Worm (Caenorhabditis elegans) whole organism, L4/young adult: ENCODE data around the gene snr-6.
A peak's percentile ranks its signal among the peaks of the same experiment; 100 is the strongest.

ENCODE experiments used
- W03F9.2 ChIP-seq: fragments of 150-350 bp; optimal IDR thresholded peaks from 2 replicates; lab custom pipeline; 2014; ENCODE audit warnings: missing biosample characterization, missing genetic modification characterization
- dao-5 ChIP-seq: sonication (generic microtip); optimal IDR thresholded peaks from 2 replicates; lab custom pipeline; 2016; ENCODE audit warnings: missing genotype, missing genetic modification characterization, moderate library complexity, missing compliant biosample characterization
- him-1 ChIP-seq: sonication (generic microtip); optimal IDR thresholded peaks from 2 replicates; lab custom pipeline; 2016; ENCODE audit warnings: missing genotype, missing genetic modification reagents, missing genetic modification characterization, missing compliant biosample characterization

Gene snr-6

ce11 chrIII:12429579-12430084 lies at the start of gene snr-6:
Gene snr-6 (minus strand): TSS chrIII:12429629.
- TF ChIP-seq W03F9.2 (peak; percentile 80), him-1 (no peak), dao-5 (no peak)

ce11 chrIII:12472497-12472896 lies 43.1 kb upstream of the snr-6 start, which contains the start of gene cccp-1:
Gene cccp-1 (plus strand): TSS chrIII:12472873.
- TF ChIP-seq dao-5: no peak
- TF ChIP-seq him-1: peak; percentile 49
- no peak for TF ChIP-seq W03F9.2

- TF ChIP-seq dao-5: no peak
Observed at ce11 chrIII:12470589-12470988, 41.2 kb upstream of the snr-6 start.

- no peak for TF ChIP-seq W03F9.2
- TF ChIP-seq him-1: no peak
- TF ChIP-seq dao-5: no peak
Observed at ce11 chrIII:12469800-12470199, 40.4 kb upstream of the snr-6 start.

ce11 chrIII:12468869-12469268 lies 39.4 kb upstream of the snr-6 start, which contains the start of gene Y49E10.29:
Gene Y49E10.29 (plus strand): TSS chrIII:12469169.
- TF ChIP-seq dao-5 (no peak), him-1 (no peak), W03F9.2 (no peak)

- TF ChIP-seq W03F9.2 (no peak), dao-5 (no peak), him-1 (no peak)
Observed at ce11 chrIII:12466310-12466709, 36.9 kb upstream of the snr-6 start, which contains the start of gene pstk-1. Gene pstk-1 (plus strand): TSS chrIII:12466610.

ce11 chrIII:12458970-12459369 lies 29.5 kb upstream of the snr-6 start:
- no peak for TF ChIP-seq dao-5
- TF ChIP-seq him-1: no peak
- TF ChIP-seq W03F9.2: no peak

- no peak for TF ChIP-seq dao-5
- no peak for TF ChIP-seq him-1
- TF ChIP-seq W03F9.2: peak; percentile 44
Observed at ce11 chrIII:12456801-12457647, 27.6 kb upstream of the snr-6 start, which contains the start of the genes scav-3 and Y49E10.21. Gene scav-3 (minus strand): TSS chrIII:12456850. Gene Y49E10.21 (plus strand): TSS chrIII:12457597.

ce11 chrIII:12455651-12456420 lies 26.4 kb upstream of the snr-6 start:
- TF ChIP-seq dao-5: no peak
- TF ChIP-seq him-1: no peak
- no peak for TF ChIP-seq W03F9.2

- TF ChIP-seq W03F9.2 (no peak), him-1 (no peak), dao-5 (no peak)
Observed at ce11 chrIII:12453785-12454184, 24.4 kb upstream of the snr-6 start.

ce11 chrIII:12453315-12453714 lies 23.9 kb upstream of the snr-6 start, which contains the start of gene ani-1:
Gene ani-1 (minus strand): TSS chrIII:12453375.
- TF ChIP-seq dao-5 (no peak), W03F9.2 (peak; percentile 71), him-1 (no peak)

- TF ChIP-seq him-1: no peak
- no peak for TF ChIP-seq dao-5
- TF ChIP-seq W03F9.2: no peak
Observed at ce11 chrIII:12445991-12446502, 16.6 kb upstream of the snr-6 start, which contains the start of gene Y49E10.18. Gene Y49E10.18 (minus strand): TSS chrIII:12446106.

- TF ChIP-seq dao-5 (no peak), W03F9.2 (no peak), him-1 (no peak)
Observed at ce11 chrIII:12445223-12445622, 15.8 kb upstream of the snr-6 start.

- no peak for TF ChIP-seq W03F9.2
- no peak for TF ChIP-seq dao-5
Observed at ce11 chrIII:12443880-12444279, 14.5 kb upstream of the snr-6 start.

- no peak for TF ChIP-seq dao-5
- no peak for TF ChIP-seq W03F9.2
- no peak for TF ChIP-seq him-1
Observed at ce11 chrIII:12439056-12439455, 9.6 kb upstream of the snr-6 start.
